Worm (Caenorhabditis elegans) whole organism, early embryonic: ENCODE results near the gene cest-5.2.
"Not testable (repeated sequence)": the region's sequence is repeated elsewhere in the genome, so short reads cannot be mapped to it uniquely, and the experiment has no call there.

Experiments used
- B0310.2 ChIP-seq: sonication (generic microtip); optimal IDR thresholded peaks from 2 replicates; lab custom pipeline; 2016; ENCODE audit warnings: mild to moderate bottlenecking, missing genetic modification characterization, missing compliant biosample characterization
- F13C5.2 ChIP-seq: sonication (generic microtip); optimal IDR thresholded peaks from 2 replicates; lab custom pipeline; 2017; ENCODE audit warnings: mild to moderate bottlenecking, missing genetic modification characterization, inconsistent platforms, missing compliant biosample characterization
- aly-1 ChIP-seq: sonication (generic microtip); optimal IDR thresholded peaks from 2 replicates; lab custom pipeline; 2016; ENCODE audit warnings: missing genetic modification characterization, missing compliant biosample characterization
- ama-1 ChIP-seq: fragments of 150-350 bp; optimal IDR thresholded peaks from 2 replicates; lab custom pipeline; 2014
- ceh-13 ChIP-seq: fragments of 200-800 bp; sonication (Bioruptor generic); optimal IDR thresholded peaks from 2 replicates; lab custom pipeline; 2018; ENCODE audit warnings: mild to moderate bottlenecking, missing genetic modification characterization, missing compliant biosample characterization
- ceh-36 ChIP-seq: sonication (generic microtip); optimal IDR thresholded peaks from 2 replicates; lab custom pipeline; 2016; ENCODE audit warnings: missing genetic modification characterization, inconsistent platforms, missing compliant biosample characterization
- ets-7 ChIP-seq: sonication (generic microtip); optimal IDR thresholded peaks from 2 replicates; lab custom pipeline; 2016; ENCODE audit warnings: missing genotype, missing genetic modification characterization, missing compliant biosample characterization
- flt-1 ChIP-seq: fragments of 200-800 bp; sonication (Bioruptor generic); IDR thresholded peaks from 2 replicates; pipeline ENCODE4 v1.3.6; 2022; ENCODE audit warnings: missing genetic modification characterization, missing compliant biosample characterization
- hmbx-1 ChIP-seq: sonication (generic microtip); optimal IDR thresholded peaks from 2 replicates; lab custom pipeline; 2016; ENCODE audit warnings: mild to moderate bottlenecking, missing genetic modification characterization, missing compliant biosample characterization
- hmg-4 ChIP-seq: fragments of 200-800 bp; sonication (Bioruptor generic); optimal IDR thresholded peaks from 2 replicates; lab custom pipeline; 2018; ENCODE audit warnings: mild to moderate bottlenecking, missing genetic modification characterization, missing compliant biosample characterization
- hnd-1 ChIP-seq: sonication (generic microtip); optimal IDR thresholded peaks from 2 replicates; lab custom pipeline; 2016; ENCODE audit warnings: missing genetic modification characterization, missing compliant biosample characterization
- pes-1 ChIP-seq: fragments of 200-800 bp; sonication (Bioruptor generic); IDR thresholded peaks from 2 replicates; pipeline ENCODE4 v1.3.6; 2022; ENCODE audit warnings: missing genetic modification reagents, missing genetic modification characterization, missing compliant biosample characterization
- scrt-1 ChIP-seq: fragments of 200-800 bp; sonication (Bioruptor generic); IDR thresholded peaks from 2 replicates; pipeline ENCODE4 v1.3.6; 2022; ENCODE audit warnings: missing genetic modification characterization, missing compliant biosample characterization
- sea-1 ChIP-seq: fragments of 200-800 bp; sonication (Bioruptor generic); conservative IDR thresholded peaks from 2 replicates; pipeline ENCODE4 v1.3.6; 2022; ENCODE audit warnings: missing genetic modification characterization, missing compliant biosample characterization
- tbx-11 ChIP-seq: fragments of 200-800 bp; sonication (Bioruptor generic); IDR thresholded peaks from 2 replicates; pipeline ENCODE4 v1.3.6; 2022; ENCODE audit warnings: missing genetic modification characterization, missing compliant biosample characterization
- tbx-37 ChIP-seq: fragments of 200-800 bp; sonication (Bioruptor generic); conservative IDR thresholded peaks from 2 replicates; pipeline ENCODE4 v1.3.6; 2022; ENCODE audit warnings: missing genetic modification reagents, missing genetic modification characterization, missing compliant biosample characterization
- tra-4 ChIP-seq: sonication (generic microtip); optimal IDR thresholded peaks from 2 replicates; lab custom pipeline; 2017; ENCODE audit warnings: missing genetic modification characterization, missing compliant biosample characterization

The cest-5.2 gene

ce11 chrIV:6606587-6606986, 21.1 kb downstream of the cest-5.2 start:
- TF ChIP-seq tra-4 (no peak), pes-1 (GFP tag; lab: Robert Waterston, UW) (no peak), tbx-11 (GFP tag; lab: Robert Waterston, UW) (no peak), hmg-4 (GFP tag; lab: Kevin White, UChicago) (no peak)

ce11 chrIV:6605863-6606262, 21.9 kb downstream of the cest-5.2 start, which contains the start of gene nstp-2:
nstp-2 (minus strand) TSS chrIV:6606188.
- TF ChIP-seq flt-1 (GFP tag; lab: Robert Waterston, UW), result no peak
- TF ChIP-seq ets-7 (tag; lab: Kevin White, UChicago), result no peak
- TF ChIP-seq sea-1 (GFP tag; lab: Robert Waterston, UW), result no peak
- TF ChIP-seq aly-1 (tag; lab: Kevin White, UChicago), result no peak
- no peak for TF ChIP-seq tra-4
- TF ChIP-seq ama-1 (lab: Kevin White, UChicago), result no peak
- TF ChIP-seq tbx-11 (GFP tag; lab: Robert Waterston, UW), result no peak
- no peak for TF ChIP-seq hmg-4 (GFP tag; lab: Kevin White, UChicago)
- no peak for TF ChIP-seq ceh-36 (tag; lab: Kevin White, UChicago)
- no peak for TF ChIP-seq ceh-13 (GFP tag; lab: Kevin White, UChicago)
- no peak for TF ChIP-seq tbx-37 (GFP tag; lab: Robert Waterston, UW)
- no peak for TF ChIP-seq scrt-1
- no peak for TF ChIP-seq B0310.2 (tag; lab: Kevin White, UChicago)
- no peak for TF ChIP-seq hmbx-1
- TF ChIP-seq F13C5.2 (tag; lab: Kevin White, UChicago), result no peak
- TF ChIP-seq pes-1 (GFP tag; lab: Robert Waterston, UW), result no peak
- no peak for TF ChIP-seq hnd-1 (tag; lab: Kevin White, UChicago)

- TF ChIP-seq aly-1 (tag; lab: Kevin White, UChicago) (no peak), B0310.2 (tag; lab: Kevin White, UChicago) (no peak), ets-7 (tag; lab: Kevin White, UChicago) (no peak), hmg-4 (GFP tag; lab: Kevin White, UChicago) (no peak), tbx-37 (GFP tag; lab: Robert Waterston, UW) (no peak), scrt-1 (no peak), ama-1 (lab: Kevin White, UChicago) (no peak), sea-1 (GFP tag; lab: Robert Waterston, UW) (no peak)
Observed at ce11 chrIV:6603549-6603948, 24.2 kb downstream of the cest-5.2 start.

ce11 chrIV:6602376-6602775, 25.3 kb downstream of the cest-5.2 start, which contains the start of gene F15B10.3:
F15B10.3 (plus strand) TSS chrIV:6602676.
- no peak for TF ChIP-seq hmg-4 (GFP tag; lab: Kevin White, UChicago)
- TF ChIP-seq aly-1 (tag; lab: Kevin White, UChicago), result no peak
- TF ChIP-seq scrt-1, result no peak
- TF ChIP-seq tra-4, result no peak
- no peak for TF ChIP-seq ets-7 (tag; lab: Kevin White, UChicago)
- no peak for TF ChIP-seq ceh-36 (tag; lab: Kevin White, UChicago)
- no peak for TF ChIP-seq F13C5.2 (tag; lab: Kevin White, UChicago)
- TF ChIP-seq ama-1 (lab: Kevin White, UChicago), result no peak
- no peak for TF ChIP-seq hmbx-1
- TF ChIP-seq tbx-11 (GFP tag; lab: Robert Waterston, UW), result no peak
- no peak for TF ChIP-seq B0310.2 (tag; lab: Kevin White, UChicago)
- TF ChIP-seq tbx-37 (GFP tag; lab: Robert Waterston, UW), result no peak
- TF ChIP-seq flt-1 (GFP tag; lab: Robert Waterston, UW), result no peak
- no peak for TF ChIP-seq sea-1 (GFP tag; lab: Robert Waterston, UW)
- no peak for TF ChIP-seq ceh-13 (GFP tag; lab: Kevin White, UChicago)
- no peak for TF ChIP-seq pes-1 (GFP tag; lab: Robert Waterston, UW)

ce11 chrIV:6601213-6601724, 26.5 kb downstream of the cest-5.2 start, which contains the start of gene sup-36:
sup-36 (plus strand) TSS chrIV:6601674.
- TF ChIP-seq B0310.2 (tag; lab: Kevin White, UChicago) (no peak), ceh-13 (GFP tag; lab: Kevin White, UChicago) (no peak), flt-1 (GFP tag; lab: Robert Waterston, UW) (no peak), tra-4 (no peak), ceh-36 (tag; lab: Kevin White, UChicago) (no peak), F13C5.2 (tag; lab: Kevin White, UChicago) (no peak), pes-1 (GFP tag; lab: Robert Waterston, UW) (no peak), sea-1 (GFP tag; lab: Robert Waterston, UW) (no peak), scrt-1 (no peak), hmg-4 (GFP tag; lab: Kevin White, UChicago) (no peak), ets-7 (tag; lab: Kevin White, UChicago) (no peak), hnd-1 (tag; lab: Kevin White, UChicago) (no peak), tbx-11 (GFP tag; lab: Robert Waterston, UW) (no peak)

- no peak for TF ChIP-seq scrt-1
- TF ChIP-seq tbx-37 (GFP tag; lab: Robert Waterston, UW), result no peak
- TF ChIP-seq hnd-1 (tag; lab: Kevin White, UChicago), result no peak
- no peak for TF ChIP-seq ets-7 (tag; lab: Kevin White, UChicago)
- no peak for TF ChIP-seq ceh-13 (GFP tag; lab: Kevin White, UChicago)
- no peak for TF ChIP-seq tra-4
Observed at ce11 chrIV:6599447-6599846, 28.3 kb downstream of the cest-5.2 start, which contains the start of gene F38A5.8. F38A5.8 (plus strand) TSS chrIV:6599747.

- TF ChIP-seq sea-1 (GFP tag; lab: Robert Waterston, UW); hnd-1 (tag; lab: Kevin White, UChicago); aly-1 (tag; lab: Kevin White, UChicago): not testable (repeated sequence)
Observed at ce11 chrIV:6598740-6599139, 29.0 kb downstream of the cest-5.2 start, which contains the start of gene nspb-5. nspb-5 (plus strand) TSS chrIV:6599040.
